Fruit fly (Drosophila melanogaster) whole organism, embryonic: ENCODE data around the gene Sec24CD.

Experiments used
- Atf6 ChIP-seq: fragments of 200-800 bp; sonication (Bioruptor generic); IDR thresholded peaks from 2 replicates; pipeline ENCODE4 v1.3.6; 2022; ENCODE audit warnings: missing biosample characterization, missing genetic modification characterization
- C15 ChIP-seq: fragments of 200-800 bp; sonication (Bioruptor generic); IDR thresholded peaks from 3 replicates; pipeline ENCODE4 v1.3.6; 2022; ENCODE audit warnings: missing biosample characterization, missing genetic modification characterization
- CG11085 ChIP-seq: fragments of 200-800 bp; sonication (Bioruptor generic); IDR thresholded peaks from 2 replicates; pipeline ENCODE4 v1.3.6; 2022; ENCODE audit warnings: missing biosample characterization, missing genetic modification characterization
- CG11695 ChIP-seq: fragments of 200-800 bp; sonication (Bioruptor generic); IDR thresholded peaks from 3 replicates; pipeline ENCODE4 v1.3.6; 2022; ENCODE audit warnings: missing biosample characterization, missing genetic modification characterization
- CG12155 ChIP-seq: fragments of 200-800 bp; sonication (Bioruptor generic); optimal IDR thresholded peaks from 3 replicates; lab custom pipeline; 2016; ENCODE audit warnings: missing biosample characterization, missing genetic modification characterization
- CG13296 ChIP-seq: fragments of 200-800 bp; sonication (Bioruptor generic); optimal IDR thresholded peaks from 3 replicates; lab custom pipeline; 2018; ENCODE audit warnings: missing biosample characterization, mild to moderate bottlenecking, missing genetic modification characterization
- CG17385 ChIP-seq: fragments of 200-800 bp; sonication (Bioruptor generic); optimal IDR thresholded peaks from 3 replicates; lab custom pipeline; 2018; ENCODE audit warnings: missing biosample characterization, mild to moderate bottlenecking, missing genetic modification characterization
- CG17568 ChIP-seq: fragments of 200-800 bp; sonication (Bioruptor generic); optimal IDR thresholded peaks from 2 replicates; lab custom pipeline; 2018; ENCODE audit warnings: missing biosample characterization, mild to moderate bottlenecking, missing genetic modification characterization, moderate library complexity
- CG1832 ChIP-seq: fragments of 200-800 bp; sonication (Bioruptor generic); optimal IDR thresholded peaks from 2 replicates; lab custom pipeline; 2017; ENCODE audit warnings: missing biosample characterization, mild to moderate bottlenecking, missing genetic modification characterization, inconsistent platforms
- CG2129 ChIP-seq: fragments of 200-800 bp; sonication (Bioruptor generic); IDR thresholded peaks from 2 replicates; pipeline ENCODE4 v1.3.6; 2022; ENCODE audit warnings: missing biosample characterization, missing genetic modification characterization; ENCODE audit not compliant: partially characterized antibody
- CG2875 ChIP-seq: fragments of 200-800 bp; sonication (Bioruptor generic); optimal IDR thresholded peaks from 2 replicates; lab custom pipeline; 2017; ENCODE audit warnings: missing biosample characterization, mild to moderate bottlenecking, missing genetic modification characterization, missing genetic modification reagents
- CG31224 ChIP-seq: fragments of 200-800 bp; sonication (Bioruptor generic); IDR thresholded peaks from 2 replicates; pipeline ENCODE4 v1.3.6; 2022; ENCODE audit warnings: missing biosample characterization, missing genetic modification characterization
- CG32772 ChIP-seq: fragments of 200-800 bp; sonication (Bioruptor generic); IDR thresholded peaks from 2 replicates; pipeline ENCODE4 v1.3.6; 2022; ENCODE audit warnings: missing biosample characterization, missing genetic modification characterization
- CG3838 ChIP-seq: fragments of 200-800 bp; sonication (Bioruptor generic); optimal IDR thresholded peaks from 3 replicates; lab custom pipeline; 2016; ENCODE audit warnings: missing biosample characterization, missing genetic modification characterization
- CG4404 ChIP-seq: fragments of 200-800 bp; sonication (Bioruptor generic); IDR thresholded peaks from 2 replicates; pipeline ENCODE4 v1.3.6; 2022; ENCODE audit warnings: missing biosample characterization, missing genetic modification characterization
- CG6654 ChIP-seq: fragments of 200-800 bp; sonication (Bioruptor generic); optimal IDR thresholded peaks from 2 replicates; lab custom pipeline; 2017; ENCODE audit warnings: missing biosample characterization, mild to moderate bottlenecking, missing genetic modification characterization
- CG6813 ChIP-seq: fragments of 200-800 bp; sonication (Bioruptor generic); optimal IDR thresholded peaks from 2 replicates; lab custom pipeline; 2017; ENCODE audit warnings: missing biosample characterization, missing genetic modification characterization, mild to moderate bottlenecking, moderate library complexity, missing genetic modification reagents
- CG7839 ChIP-seq: fragments of 200-800 bp; sonication (Bioruptor generic); optimal IDR thresholded peaks from 3 replicates; lab custom pipeline; 2018; ENCODE audit warnings: missing biosample characterization, mild to moderate bottlenecking, missing genetic modification characterization, moderate library complexity
- CG7928 ChIP-seq: fragments of 200-800 bp; sonication (Bioruptor generic); optimal IDR thresholded peaks from 2 replicates; lab custom pipeline; 2017; ENCODE audit warnings: missing biosample characterization, mild to moderate bottlenecking, missing genetic modification characterization
- CG8478 ChIP-seq: fragments of >200 bp; optimal IDR thresholded peaks from 2 replicates; lab custom pipeline; 2018
- Doc3 ChIP-seq: fragments of 200-800 bp; sonication (Bioruptor generic); IDR thresholded peaks from 3 replicates; pipeline ENCODE4 v1.3.6; 2022; ENCODE audit warnings: missing biosample characterization, missing genetic modification characterization; ENCODE audit not compliant: partially characterized antibody
- Dp ChIP-seq: fragments of 200-800 bp; sonication (Bioruptor generic); optimal IDR thresholded peaks from 2 replicates; lab custom pipeline; 2018; ENCODE audit warnings: missing biosample characterization, mild to moderate bottlenecking, missing genetic modification characterization, moderate library complexity
- H15 ChIP-seq: fragments of 200-800 bp; sonication (Bioruptor generic); IDR thresholded peaks from 3 replicates; pipeline ENCODE4 v1.3.6; 2022; ENCODE audit warnings: missing biosample characterization, missing genetic modification characterization
- HmgZ ChIP-seq: fragments of 200-800 bp; sonication (Bioruptor generic); optimal IDR thresholded peaks from 2 replicates; lab custom pipeline; 2018; ENCODE audit warnings: missing biosample characterization, mild to moderate bottlenecking, missing genetic modification characterization
- Hr78 ChIP-seq, 2 experiments: fragments of 200-800 bp in 1 of 2; fragments of >200 bp in 1 of 2; sonication (Bioruptor generic) in 1 of 2; optimal IDR thresholded peaks; 2 replicates each; lab custom pipeline; 2017 to 2019; ENCODE audit warnings: missing biosample characterization in 2 of 2, missing genetic modification characterization in 2 of 2, mild to moderate bottlenecking in 1 of 2, moderate library complexity in 1 of 2
- Lpt ChIP-seq: fragments of >200 bp; optimal IDR thresholded peaks from 2 replicates; lab custom pipeline; 2018; ENCODE audit warnings: missing biosample characterization, missing genetic modification characterization
- Max ChIP-seq: fragments of 200-800 bp; sonication (Bioruptor generic); optimal IDR thresholded peaks from 2 replicates; lab custom pipeline; 2016; ENCODE audit warnings: missing biosample characterization, mild to moderate bottlenecking, missing genetic modification characterization
- NK7.1 ChIP-seq: fragments of 200-800 bp; sonication (Bioruptor generic); optimal IDR thresholded peaks from 3 replicates; lab custom pipeline; 2016; ENCODE audit warnings: missing biosample characterization, missing genetic modification characterization
- Oli ChIP-seq: fragments of 200-800 bp; sonication (Bioruptor generic); optimal IDR thresholded peaks from 2 replicates; lab custom pipeline; 2018; ENCODE audit warnings: missing biosample characterization, mild to moderate bottlenecking, missing genetic modification characterization, moderate library complexity
- Poxn ChIP-seq: fragments of 200-800 bp; sonication (Bioruptor generic); IDR thresholded peaks from 2 replicates; pipeline ENCODE4 v1.3.6; 2022; ENCODE audit warnings: missing biosample characterization, missing genetic modification characterization
- ap ChIP-seq: fragments of 200-800 bp; sonication (Bioruptor generic); IDR thresholded peaks from 2 replicates; pipeline ENCODE4 v1.3.6; 2022; ENCODE audit warnings: missing biosample characterization, missing genetic modification characterization
- bab2 ChIP-seq: fragments of 200-800 bp; sonication (Bioruptor generic); optimal IDR thresholded peaks from 2 replicates; lab custom pipeline; 2016; ENCODE audit warnings: missing biosample characterization, missing genetic modification characterization
- chm ChIP-seq: fragments of 200-800 bp; sonication (Bioruptor generic); IDR thresholded peaks from 2 replicates; pipeline ENCODE4 v1.3.6; 2022; ENCODE audit warnings: missing biosample characterization, missing genetic modification characterization
- da ChIP-seq: fragments of 200-800 bp; sonication (Bioruptor generic); optimal IDR thresholded peaks from 2 replicates; lab custom pipeline; 2016; ENCODE audit warnings: missing biosample characterization, missing genetic modification characterization
- disco-r ChIP-seq: fragments of 200-800 bp; sonication (Bioruptor generic); optimal IDR thresholded peaks from 2 replicates; lab custom pipeline; 2016; ENCODE audit warnings: missing biosample characterization, missing genetic modification characterization
- dm ChIP-seq: fragments of 200-800 bp; sonication (Bioruptor generic); optimal IDR thresholded peaks from 3 replicates; lab custom pipeline; 2016; ENCODE audit warnings: missing biosample characterization, missing genetic modification characterization
- dpn ChIP-seq, 2 experiments: fragments of 200-800 bp; sonication (Bioruptor generic); optimal IDR thresholded peaks; 3 replicates each; lab custom pipeline; 2016; ENCODE audit warnings: missing biosample characterization in 2 of 2, missing genetic modification characterization in 2 of 2
- gce ChIP-seq: fragments of 200-800 bp; sonication (Bioruptor generic); IDR thresholded peaks from 3 replicates; pipeline ENCODE4 v1.3.6; 2022; ENCODE audit warnings: missing biosample characterization, missing genetic modification characterization
- her ChIP-seq: fragments of 200-800 bp; sonication (Bioruptor generic); optimal IDR thresholded peaks from 2 replicates; lab custom pipeline; 2016; ENCODE audit warnings: missing biosample characterization, missing genetic modification characterization
- luna ChIP-seq: fragments of 200-800 bp; sonication (Bioruptor generic); optimal IDR thresholded peaks from 2 replicates; lab custom pipeline; 2016; ENCODE audit warnings: missing biosample characterization, missing genetic modification characterization
- odd ChIP-seq: fragments of 200-800 bp; sonication (Bioruptor generic); optimal IDR thresholded peaks from 2 replicates; lab custom pipeline; 2017; ENCODE audit warnings: missing biosample characterization, mild to moderate bottlenecking, missing genetic modification characterization
- org-1 ChIP-seq: fragments of 200-800 bp; sonication (Bioruptor generic); optimal IDR thresholded peaks from 2 replicates; lab custom pipeline; 2017; ENCODE audit warnings: missing biosample characterization, missing genetic modification characterization
- peb ChIP-seq: fragments of 200-800 bp; sonication (Bioruptor generic); IDR thresholded peaks from 2 replicates; pipeline ENCODE4 v1.3.6; 2022; ENCODE audit warnings: missing biosample characterization, missing genetic modification characterization
- ro ChIP-seq: fragments of 200-800 bp; sonication (Bioruptor generic); IDR thresholded peaks from 2 replicates; pipeline ENCODE4 v1.3.6; 2022; ENCODE audit warnings: missing biosample characterization, missing genetic modification characterization
- sc ChIP-seq, 3 experiments: fragments of >200 bp in 2 of 3; fragments of 200-800 bp in 1 of 3; sonication (Bioruptor generic) in 1 of 3; optimal IDR thresholded peaks; 2 replicates in 2 of 3; 3 replicates in 1 of 3; lab custom pipeline; 2017; ENCODE audit warnings: mild to moderate bottlenecking in 1 of 3, missing biosample characterization in 1 of 3, missing genetic modification characterization in 1 of 3, missing genetic modification reagents in 1 of 3
- sens ChIP-seq: fragments of 200-800 bp; sonication (Bioruptor generic); peaks from one replicate; lab custom pipeline; 2016; ENCODE audit warnings: missing biosample characterization, missing genetic modification characterization
- sens-2 ChIP-seq: fragments of 200-800 bp; sonication (Bioruptor generic); IDR thresholded peaks from 2 replicates; pipeline ENCODE4 v1.3.6; 2022; ENCODE audit warnings: missing biosample characterization, missing genetic modification characterization
- slp2 ChIP-seq: fragments of 200-800 bp; sonication (Bioruptor generic); optimal IDR thresholded peaks from 2 replicates; lab custom pipeline; 2016; ENCODE audit warnings: missing biosample characterization, missing genetic modification characterization
- tin ChIP-seq: fragments of 200-800 bp; sonication (Bioruptor generic); optimal IDR thresholded peaks from 3 replicates; lab custom pipeline; 2016; ENCODE audit warnings: missing biosample characterization, missing genetic modification characterization
- trh ChIP-seq: fragments of 200-800 bp; sonication (Bioruptor generic); optimal IDR thresholded peaks from 2 replicates; lab custom pipeline; 2016; ENCODE audit warnings: missing biosample characterization, missing genetic modification characterization

Gene Sec24CD

dm6 chr2L:2196590-2197474, 39.8 kb downstream of the Sec24CD start (continued):
- no peak for TF ChIP-seq sc (optimal IDR thresholded peaks at IDR 0.05; lab: Kevin White, UChicago)
- TF ChIP-seq sc (GFP tag; optimal IDR thresholded peaks at IDR 0.05; lab: Kevin White, UChicago) = peak; percentile 49
- TF ChIP-seq CG7839 (tag; lab: Kevin White, UChicago) = peak; percentile 58
- TF ChIP-seq dpn (GFP tag; optimal IDR thresholded peaks at IDR 0.05; lab: Kevin White, UChicago) = peak in 1 of 2 experiments; percentile 28
- TF ChIP-seq CG6813 (GFP tag; lab: Kevin White, UChicago) = peak; percentile 30
- peak in 1 of 2 experiments; percentile 100 for TF ChIP-seq Hr78 (GFP tag; optimal IDR thresholded peaks at IDR 0.05; lab: Kevin White, UChicago)
- TF ChIP-seq C15 (GFP tag; lab: Robert Waterston, UW) = no peak
- TF ChIP-seq Doc3 (GFP tag; lab: Robert Waterston, UW) = no peak
- TF ChIP-seq CG17568 (GFP tag; lab: Kevin White, UChicago) = no peak
- no peak for TF ChIP-seq CG11085 (GFP tag; lab: Robert Waterston, UW)
- no peak for TF ChIP-seq bab2 (GFP tag; lab: Kevin White, UChicago)
- peak; percentile 55 for TF ChIP-seq CG2875 (GFP tag; lab: Kevin White, UChicago)
- no peak for TF ChIP-seq Atf6
- TF ChIP-seq Dp (GFP tag; lab: Kevin White, UChicago) = peak; percentile 31
- TF ChIP-seq CG8478 = peak; percentile 94
- TF ChIP-seq odd (GFP tag; lab: Kevin White, UChicago) = peak; percentile 38
- peak; percentile 24 for TF ChIP-seq tin (GFP tag; lab: Kevin White, UChicago)
- peak; percentile 4 for TF ChIP-seq CG7928 (GFP tag; lab: Kevin White, UChicago)
- peak; percentile 3 for TF ChIP-seq CG17385
- peak; percentile 5 for TF ChIP-seq org-1 (GFP tag; lab: Kevin White, UChicago)
- TF ChIP-seq CG1832 (GFP tag; lab: Kevin White, UChicago) = peak; percentile 97
- TF ChIP-seq her = peak; percentile 75
- no peak for TF ChIP-seq Poxn
- TF ChIP-seq disco-r = no peak
- peak; percentile 70 for TF ChIP-seq Max (GFP tag; lab: Kevin White, UChicago)
- peak; percentile 60 for TF ChIP-seq Oli
- TF ChIP-seq CG3838 (GFP tag; lab: Kevin White, UChicago) = peak; percentile 100
- TF ChIP-seq H15 (GFP tag; lab: Robert Waterston, UW) = no peak
- no peak for TF ChIP-seq CG4404 (GFP tag; lab: Robert Waterston, UW)
- TF ChIP-seq ap (GFP tag; lab: Robert Waterston, UW) = no peak
- peak; percentile 32 for TF ChIP-seq Lpt (GFP tag; lab: Kevin White, UChicago)
- TF ChIP-seq slp2 = no peak
- TF ChIP-seq NK7.1 (GFP tag; lab: Kevin White, UChicago) = no peak
- peak; percentile 19 for TF ChIP-seq luna (GFP tag; lab: Kevin White, UChicago)
- TF ChIP-seq sens-2 (GFP tag; lab: Robert Waterston, UW) = no peak
- TF ChIP-seq sens (GFP tag; lab: Kevin White, UChicago) = peak; percentile 86
- TF ChIP-seq CG13296 (GFP tag; lab: Kevin White, UChicago) = peak; percentile 84
- TF ChIP-seq trh = no peak
- peak; percentile 10 for TF ChIP-seq da (GFP tag; lab: Kevin White, UChicago)
- TF ChIP-seq peb (GFP tag; lab: Robert Waterston, UW) = no peak
- no peak for TF ChIP-seq CG32772 (GFP tag; lab: Robert Waterston, UW)
- peak; percentile 78 for TF ChIP-seq dm (GFP tag; lab: Kevin White, UChicago)
- peak; percentile 97 for TF ChIP-seq CG12155 (GFP tag; lab: Kevin White, UChicago)
- no peak for TF ChIP-seq gce (GFP tag; lab: Robert Waterston, UW)
- peak; percentile 86 for TF ChIP-seq HmgZ
- no peak for TF ChIP-seq chm (GFP tag; lab: Robert Waterston, UW)
- TF ChIP-seq ro (GFP tag; lab: Robert Waterston, UW) = no peak
- no peak for TF ChIP-seq CG2129
- no peak for TF ChIP-seq CG6654 (GFP tag; lab: Kevin White, UChicago)
- TF ChIP-seq CG11695 = no peak
- no peak for TF ChIP-seq CG31224 (GFP tag; lab: Robert Waterston, UW)
